Worm (Caenorhabditis elegans): ENCODE results near the gene lipl-1.

- TF ChIP-seq flt-1 (GFP tag; IDR thresholded peaks at IDR 0.05) (no peak), med-1 (GFP tag; optimal IDR thresholded peaks at IDR 0.05; ENCODE audit: insufficient read depth) (no peak), ref-1 (GFP tag; conservative IDR thresholded peaks at IDR 0.05) (no peak), klf-2 (GFP tag; conservative IDR thresholded peaks at IDR 0.05) (no peak), ztf-29 (GFP tag; IDR thresholded peaks at IDR 0.05) (no peak), cog-1 (tag; optimal IDR thresholded peaks at IDR 0.05) (no peak)
Measured at ce11 chrV:12933654-12934053, 13.9 kb downstream of the lipl-1 start.
